Fruit fly (Drosophila melanogaster) whole organism, embryonic: ENCODE data around the gene CG3748.

ENCODE experiments used
- Aef1 ChIP-seq: fragments of 200-800 bp; sonication (Bioruptor generic); IDR thresholded peaks from 3 replicates; pipeline ENCODE4 v1.3.6; 2022; ENCODE audit warnings: missing biosample characterization, missing genetic modification characterization
- CG16813 ChIP-seq: fragments of 200-800 bp; sonication (Bioruptor generic); IDR thresholded peaks from 3 replicates; pipeline ENCODE4 v1.3.6; 2022; ENCODE audit warnings: missing biosample characterization, missing genetic modification characterization; ENCODE audit not compliant: partially characterized antibody
- MESR4 ChIP-seq: fragments of 200-800 bp; sonication (Bioruptor generic); optimal IDR thresholded peaks from 2 replicates; lab custom pipeline; 2018; ENCODE audit warnings: missing biosample characterization, mild to moderate bottlenecking, missing genetic modification characterization, moderate library complexity
- Nf-YB ChIP-seq: fragments of 200-800 bp; sonication (Bioruptor generic); optimal IDR thresholded peaks from 3 replicates; lab custom pipeline; 2019; ENCODE audit warnings: missing biosample characterization, mild to moderate bottlenecking, missing genetic modification characterization, moderate library complexity
- Xbp1 ChIP-seq: fragments of 200-800 bp; sonication (Bioruptor generic); optimal IDR thresholded peaks from 3 replicates; lab custom pipeline; 2016; ENCODE audit warnings: missing biosample characterization, mild to moderate bottlenecking, missing genetic modification characterization
- gfzf ChIP-seq: fragments of 200-800 bp; sonication (Bioruptor generic); optimal IDR thresholded peaks from 2 replicates; lab custom pipeline; 2016; ENCODE audit warnings: missing biosample characterization, mild to moderate bottlenecking, missing genetic modification characterization, moderate library complexity
- vfl ChIP-seq: fragments of 200-800 bp; sonication (Bioruptor generic); optimal IDR thresholded peaks from 2 replicates; lab custom pipeline; 2016; ENCODE audit warnings: missing biosample characterization, missing genetic modification characterization

- no peak for TF ChIP-seq MESR4 (GFP tag; lab: Kevin White, UChicago)
- no peak for TF ChIP-seq Nf-YB (GFP tag; lab: Kevin White, UChicago)
- no peak for TF ChIP-seq vfl (GFP tag; lab: Kevin White, UChicago)
- TF ChIP-seq Xbp1 (GFP tag; lab: Kevin White, UChicago), result no peak
- TF ChIP-seq Aef1, result no peak
- TF ChIP-seq gfzf (GFP tag; lab: Kevin White, UChicago), result no peak
- no peak for TF ChIP-seq CG16813 (GFP tag; lab: Robert Waterston, UW)
These were observed 35.2 kb downstream of the CG3748 start for dm6 chr2L:9377789-9378188.
